Worm (Caenorhabditis elegans) whole organism, L3 larva: ENCODE results near the gene F10A3.12.

Source experiments
- ZK546.5 ChIP-seq: sonication (generic microtip); optimal IDR thresholded peaks from 2 replicates; lab custom pipeline; 2017; ENCODE audit warnings: missing biosample characterization, missing genetic modification characterization
- aly-2 ChIP-seq: fragments of 150-350 bp; optimal IDR thresholded peaks from 2 replicates; lab custom pipeline; 2014; ENCODE audit warnings: missing biosample characterization, missing genetic modification characterization
- ceh-82 ChIP-seq: fragments of 150-350 bp; optimal IDR thresholded peaks from 2 replicates; lab custom pipeline; 2014; ENCODE audit warnings: missing biosample characterization, missing genetic modification characterization
- egl-27 ChIP-seq: sonication (generic microtip); optimal IDR thresholded peaks from 4 replicates; lab custom pipeline; 2017; ENCODE audit warnings: missing biosample characterization, missing genetic modification reagents, missing genetic modification characterization
- elt-1 ChIP-seq: fragments of 150-350 bp; optimal IDR thresholded peaks from 2 replicates; lab custom pipeline; 2014; ENCODE audit warnings: missing biosample characterization, missing genetic modification characterization
- fkh-10 ChIP-seq: sonication (generic microtip); optimal IDR thresholded peaks from 2 replicates; lab custom pipeline; 2017; ENCODE audit warnings: missing biosample characterization, missing genetic modification reagents, missing genetic modification characterization
- fkh-2 ChIP-seq: fragments of 150-350 bp; optimal IDR thresholded peaks from 2 replicates; lab custom pipeline; 2014; ENCODE audit warnings: missing biosample characterization, missing genetic modification reagents, missing genetic modification characterization
- nfya-1 ChIP-seq: sonication (generic microtip); optimal IDR thresholded peaks from 2 replicates; lab custom pipeline; 2017; ENCODE audit warnings: missing genetic modification characterization, mild to moderate bottlenecking, missing compliant biosample characterization, antibody characterized with exemption, moderate library complexity; ENCODE audit not compliant: insufficient read depth
- nhr-76 ChIP-seq: fragments of 150-350 bp; sonication (generic microtip); optimal IDR thresholded peaks from 5 replicates; lab custom pipeline; 2014; ENCODE audit warnings: missing biosample characterization, missing genetic modification characterization
- nhr-77 ChIP-seq: fragments of 150-350 bp; optimal IDR thresholded peaks from 2 replicates; lab custom pipeline; 2014; ENCODE audit warnings: missing biosample characterization, missing genetic modification characterization
- pha-4 ChIP-seq: fragments of 150-350 bp; optimal IDR thresholded peaks from 2 replicates; lab custom pipeline; 2014; ENCODE audit warnings: missing biosample characterization, missing genetic modification reagents, missing genetic modification characterization

DNA sequence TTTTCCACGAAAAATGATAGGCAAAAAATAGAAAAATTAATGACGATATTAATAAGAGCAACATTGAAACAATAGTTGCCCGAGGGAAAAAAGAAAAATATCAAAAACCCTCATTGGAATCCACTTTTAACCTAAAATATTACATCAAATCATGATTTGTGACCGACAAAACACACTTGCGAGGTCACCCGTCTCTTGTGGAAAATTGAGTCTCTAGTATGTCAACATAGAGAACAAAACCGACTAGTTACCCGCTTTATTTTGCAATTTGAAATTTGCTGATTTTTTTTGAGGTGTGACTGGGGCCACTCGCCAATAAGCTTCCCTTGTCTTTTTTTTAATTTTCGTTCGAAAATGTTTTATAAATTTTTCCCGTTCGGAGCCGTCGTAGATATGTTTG is 11.9 kb downstream of the F10A3.12 start, which contains the start of gene cyp-33D1:
- TF ChIP-seq ZK546.5 (tag; lab: Kevin White, UChicago) (no peak), ceh-82 (tag; lab: Kevin White, UChicago) (no peak), egl-27 (tag; lab: Kevin White, UChicago) (no peak), nfya-1 (no peak), fkh-2 (no peak), pha-4 (tag; lab: Kevin White, UChicago) (no peak), nhr-77 (tag; lab: Kevin White, UChicago) (no peak), nhr-76 (tag; lab: Kevin White, UChicago) (no peak), aly-2 (tag; lab: Kevin White, UChicago) (no peak), fkh-10 (no peak), elt-1 (no peak)
